Worm (Caenorhabditis elegans) whole organism, young adult: ENCODE results near the gene srj-25.
A peak's percentile ranks its signal among the peaks of the same experiment; 100 is the strongest.

Experiments used
- F23B12.7 ChIP-seq: sonication (generic microtip); optimal IDR thresholded peaks from 2 replicates; lab custom pipeline; 2017; ENCODE audit warnings: missing genetic modification characterization, mild to moderate bottlenecking, missing compliant biosample characterization, antibody characterized with exemption, moderate library complexity; ENCODE audit not compliant: insufficient read depth
- F33H1.4 ChIP-seq: fragments of 200-800 bp; sonication (Bioruptor generic); IDR thresholded peaks from 2 replicates; pipeline ENCODE4 v1.3.6; 2022; ENCODE audit warnings: missing genetic modification reagents, missing genetic modification characterization, missing compliant biosample characterization
- F39B2.1 ChIP-seq: fragments of 200-800 bp; sonication (Bioruptor generic); IDR thresholded peaks from 2 replicates; pipeline ENCODE4 v1.3.6; 2022; ENCODE audit warnings: missing genetic modification reagents, missing genetic modification characterization, missing compliant biosample characterization
- F57C9.4 ChIP-seq: sonication (generic microtip); optimal IDR thresholded peaks from 2 replicates; lab custom pipeline; 2017; ENCODE audit warnings: mild to moderate bottlenecking, missing genetic modification characterization, missing compliant biosample characterization
- K12H6.12 ChIP-seq: fragments of 200-800 bp; sonication (Bioruptor generic); optimal IDR thresholded peaks from 2 replicates; lab custom pipeline; 2018; ENCODE audit warnings: mild to moderate bottlenecking, missing genetic modification characterization, missing compliant biosample characterization
- Y53G8AR.9 ChIP-seq: fragments of 200-800 bp; sonication (Bioruptor generic); conservative IDR thresholded peaks from 2 replicates; pipeline ENCODE4 v1.3.6; 2022; ENCODE audit warnings: missing genetic modification reagents, missing genetic modification characterization, missing compliant biosample characterization
- Y56A3A.18 ChIP-seq: fragments of 200-800 bp; sonication (Bioruptor generic); IDR thresholded peaks from 2 replicates; pipeline ENCODE4 v1.3.6; 2022; ENCODE audit warnings: missing genetic modification reagents, missing genetic modification characterization, missing compliant biosample characterization
- ZK185.1 ChIP-seq: sonication (generic microtip); optimal IDR thresholded peaks from 2 replicates; lab custom pipeline; 2016; ENCODE audit warnings: mild to moderate bottlenecking, missing genetic modification characterization, missing compliant biosample characterization; ENCODE audit not compliant: poor library complexity, severe bottlenecking
- ama-1 ChIP-seq, 3 experiments: fragments of 150-350 bp in 1 of 3; sonication (generic microtip) in 2 of 3; optimal IDR thresholded peaks; 2 replicates each; lab custom pipeline; 2014 to 2018; ENCODE audit warnings: missing biosample characterization in 2 of 3, missing genetic modification characterization in 2 of 3, missing genetic modification reagents in 2 of 3
- athp-1 ChIP-seq: sonication (generic microtip); optimal IDR thresholded peaks from 2 replicates; lab custom pipeline; 2017; ENCODE audit warnings: mild to moderate bottlenecking, missing genetic modification characterization, missing compliant biosample characterization
- bed-2 ChIP-seq: fragments of 200-800 bp; sonication (Bioruptor generic); IDR thresholded peaks from 2 replicates; pipeline ENCODE4 v1.3.6; 2022; ENCODE audit warnings: missing genetic modification reagents, missing genetic modification characterization, missing compliant biosample characterization
- cebp-2 ChIP-seq: fragments of 200-800 bp; sonication (Bioruptor generic); IDR thresholded peaks from 2 replicates; pipeline ENCODE4 v1.3.6; 2022; ENCODE audit warnings: missing genetic modification characterization, missing compliant biosample characterization
- ceh-40 ChIP-seq: fragments of 200-800 bp; sonication (Bioruptor generic); IDR thresholded peaks from 2 replicates; pipeline ENCODE4 v1.3.6; 2022; ENCODE audit warnings: missing genetic modification characterization, missing compliant biosample characterization
- ceh-58 ChIP-seq: fragments of 200-800 bp; sonication (Bioruptor generic); IDR thresholded peaks from 2 replicates; pipeline ENCODE4 v1.3.6; 2022; ENCODE audit warnings: missing genetic modification characterization, missing compliant biosample characterization
- die-1 ChIP-seq: sonication (generic microtip); optimal IDR thresholded peaks from 2 replicates; lab custom pipeline; 2016; ENCODE audit warnings: missing genotype, mild to moderate bottlenecking, missing genetic modification characterization, missing compliant biosample characterization
- efl-1 ChIP-seq: fragments of 150-350 bp; optimal IDR thresholded peaks from 2 replicates; lab custom pipeline; 2014; ENCODE audit warnings: missing biosample characterization, missing genetic modification reagents, missing genetic modification characterization
- egl-44 ChIP-seq: fragments of 200-800 bp; sonication (Bioruptor generic); IDR thresholded peaks from 2 replicates; pipeline ENCODE4 v1.3.6; 2022; ENCODE audit warnings: missing genetic modification reagents, missing genetic modification characterization, missing compliant biosample characterization
- gei-17 ChIP-seq: fragments of 200-800 bp; sonication (Bioruptor generic); optimal IDR thresholded peaks from 2 replicates; lab custom pipeline; 2018; ENCODE audit warnings: mild to moderate bottlenecking, missing genetic modification characterization, missing compliant biosample characterization
- him-1 ChIP-seq: sonication (generic microtip); optimal IDR thresholded peaks from 2 replicates; lab custom pipeline; 2016; ENCODE audit warnings: missing genotype, missing genetic modification reagents, missing genetic modification characterization, missing compliant biosample characterization
- hsf-1 ChIP-seq: fragments of 200-800 bp; sonication (Bioruptor generic); IDR thresholded peaks from 2 replicates; pipeline ENCODE4 v1.3.6; 2022; ENCODE audit warnings: missing genetic modification reagents, missing genetic modification characterization, missing compliant biosample characterization
- let-607 ChIP-seq, 2 experiments: fragments of 200-800 bp in 1 of 2; sonication (Bioruptor generic) in 1 of 2; sonication (generic microtip) in 1 of 2; optimal IDR thresholded peaks; 2 replicates each; lab custom pipeline; 2016 to 2018; ENCODE audit warnings: mild to moderate bottlenecking in 2 of 2, missing compliant biosample characterization in 2 of 2, missing genetic modification characterization in 2 of 2, moderate library complexity in 2 of 2, missing genotype in 1 of 2
- lin-35 ChIP-seq, 3 experiments: fragments of 150-350 bp in 2 of 3; sonication (generic microtip) in 1 of 3; optimal IDR thresholded peaks; 2 replicates each; lab custom pipeline; 2014 to 2018; ENCODE audit warnings: missing biosample characterization in 3 of 3, missing genetic modification characterization in 3 of 3, missing genetic modification reagents in 3 of 3
- lin-40 ChIP-seq: sonication (generic microtip); optimal IDR thresholded peaks from 2 replicates; lab custom pipeline; 2016; ENCODE audit warnings: missing genetic modification characterization, mild to moderate bottlenecking, missing compliant biosample characterization, missing genotype, missing genetic modification reagents
- lsl-1 ChIP-seq: fragments of 200-800 bp; sonication (Bioruptor generic); optimal IDR thresholded peaks from 2 replicates; lab custom pipeline; 2018; ENCODE audit warnings: mild to moderate bottlenecking, missing genetic modification characterization, moderate library complexity, missing compliant biosample characterization
- madf-3 ChIP-seq: fragments of 200-800 bp; sonication (Bioruptor generic); IDR thresholded peaks from 2 replicates; pipeline ENCODE4 v1.3.6; 2022; ENCODE audit warnings: missing genetic modification reagents, missing genetic modification characterization, missing compliant biosample characterization
- nfya-1 ChIP-seq: sonication (generic microtip); optimal IDR thresholded peaks from 2 replicates; lab custom pipeline; 2017; ENCODE audit warnings: antibody characterized with exemption, missing compliant biosample characterization, missing genetic modification characterization, borderline replicate concordance; ENCODE audit not compliant: insufficient read depth
- nhr-120 ChIP-seq: fragments of 200-800 bp; sonication (Bioruptor generic); IDR thresholded peaks from 2 replicates; pipeline ENCODE4 v1.3.6; 2022; ENCODE audit warnings: missing genetic modification characterization, missing compliant biosample characterization
- nhr-179 ChIP-seq: sonication (generic microtip); optimal IDR thresholded peaks from 2 replicates; lab custom pipeline; 2016; ENCODE audit warnings: mild to moderate bottlenecking, missing genetic modification characterization, missing compliant biosample characterization
- nhr-90 ChIP-seq: sonication (generic microtip); optimal IDR thresholded peaks from 2 replicates; lab custom pipeline; 2016; ENCODE audit warnings: missing genotype, mild to moderate bottlenecking, missing genetic modification characterization, missing compliant biosample characterization
- pbrm-1 ChIP-seq: fragments of 200-800 bp; sonication (Bioruptor generic); IDR thresholded peaks from 2 replicates; pipeline ENCODE4 v1.3.6; 2022; ENCODE audit warnings: missing genetic modification reagents, missing genetic modification characterization, missing compliant biosample characterization
- rcor-1 ChIP-seq: fragments of 200-800 bp; sonication (Bioruptor generic); IDR thresholded peaks from 2 replicates; pipeline ENCODE4 v1.3.6; 2022; ENCODE audit warnings: missing genetic modification reagents, missing genetic modification characterization, missing compliant biosample characterization
- repo-1 ChIP-seq: sonication (generic microtip); optimal IDR thresholded peaks from 2 replicates; lab custom pipeline; 2017; ENCODE audit warnings: mild to moderate bottlenecking, missing genetic modification characterization, missing compliant biosample characterization
- snpc-4 ChIP-seq, 5 experiments: fragments of 150-350 bp in 1 of 5; sonication (generic microtip) in 4 of 5; optimal IDR thresholded peaks; 2 replicates each; lab custom pipeline; 2014 to 2018; ENCODE audit warnings: missing genetic modification characterization in 5 of 5, missing biosample characterization in 3 of 5, antibody characterized with exemption in 2 of 5, mild to moderate bottlenecking in 2 of 5, missing compliant biosample characterization in 2 of 5, missing genotype in 2 of 5, moderate library complexity in 2 of 5, missing genetic modification reagents in 1 of 5
- somi-1 ChIP-seq: fragments of 200-800 bp; sonication (Bioruptor generic); optimal IDR thresholded peaks from 2 replicates; lab custom pipeline; 2018; ENCODE audit warnings: mild to moderate bottlenecking, missing genetic modification characterization, missing compliant biosample characterization
- zfh-2 ChIP-seq: fragments of 200-800 bp; sonication (Bioruptor generic); conservative IDR thresholded peaks from 2 replicates; pipeline ENCODE4 v1.3.6; 2022; ENCODE audit warnings: missing genetic modification reagents, missing genetic modification characterization, missing compliant biosample characterization
- ztf-25 ChIP-seq: fragments of 200-800 bp; sonication (Bioruptor generic); IDR thresholded peaks from 2 replicates; pipeline ENCODE4 v1.3.6; 2022; ENCODE audit warnings: missing genetic modification reagents, missing genetic modification characterization, missing compliant biosample characterization
- ztf-28 ChIP-seq: fragments of 200-800 bp; sonication (Bioruptor generic); IDR thresholded peaks from 2 replicates; pipeline ENCODE4 v1.3.6; 2022; ENCODE audit warnings: missing genetic modification reagents, missing genetic modification characterization, missing compliant biosample characterization
- ztf-3 ChIP-seq: fragments of 200-800 bp; sonication (Bioruptor generic); optimal IDR thresholded peaks from 2 replicates; lab custom pipeline; 2018; ENCODE audit warnings: mild to moderate bottlenecking, missing genetic modification characterization, missing compliant biosample characterization

Gene srj-25

ce11 chrV:726573-727483, 9.2 kb downstream of the srj-25 start (continued):
- TF ChIP-seq F39B2.1 (GFP tag; lab: Robert Waterston, UW) (no peak), ztf-25 (no peak), ceh-58 (GFP tag; lab: Robert Waterston, UW) (no peak), Y56A3A.18 (peak; percentile 41; the same call in 1 of the 2 replicates), ztf-28 (GFP tag; lab: Robert Waterston, UW) (0 out of 2 replicates have a peak, but pooled peaks have one; percentile 10), F33H1.4 (GFP tag; lab: Robert Waterston, UW) (no peak), F23B12.7 (tag; lab: Kevin White, UChicago) (no peak), K12H6.12 (tag; lab: Kevin White, UChicago) (peak; percentile 1), Y53G8AR.9 (peak; percentile 35; the same call in 1 of the 2 replicates), athp-1 (tag; lab: Kevin White, UChicago) (no peak), snpc-4 (GFP tag; optimal IDR thresholded peaks at IDR 0.05; lab: Kevin White, UChicago) (no peak), snpc-4 (tag; optimal IDR thresholded peaks at IDR 0.05; lab: Kevin White, UChicago) (no peak)

ce11 chrV:725807-726572, 10.1 kb downstream of the srj-25 start:
- TF ChIP-seq nhr-120 (GFP tag; lab: Robert Waterston, UW) (peak; percentile 70; the same call in 1 of the 2 replicates), bed-2 (GFP tag; lab: Robert Waterston, UW) (0 out of 2 replicates have a peak, but pooled peaks have one; percentile 6), nfya-1 (no peak), him-1 (tag; lab: Kevin White, UChicago) (no peak), Y56A3A.18 (0 out of 2 replicates have a peak, but pooled peaks have one; percentile 8), zfh-2 (GFP tag; lab: Robert Waterston, UW) (0 out of 2 replicates have a peak, but pooled peaks have one; percentile 27), Y53G8AR.9 (peak; percentile 64), F57C9.4 (no peak), nhr-90 (tag; lab: Kevin White, UChicago) (peak; percentile 5), die-1 (peak; percentile 31), ZK185.1 (peak; percentile 77), ama-1 (optimal IDR thresholded peaks at IDR 0.05; lab: Kevin White, UChicago) (peak; percentile 86), ama-1 (GFP tag; optimal IDR thresholded peaks at IDR 0.05; lab: Kevin White, UChicago) (no peak), lin-35 (GFP tag; optimal IDR thresholded peaks at IDR 0.05; lab: Kevin White, UChicago) (peak in 1 of 3 experiments; percentile 31), ztf-3 (peak; percentile 15), efl-1 (GFP tag; lab: Kevin White, UChicago) (no peak), nhr-179 (tag; lab: Kevin White, UChicago) (no peak), somi-1 (GFP tag; lab: Kevin White, UChicago) (no peak)

ce11 chrV:724946-725806, 10.9 kb downstream of the srj-25 start:
- TF ChIP-seq madf-3 (GFP tag; lab: Robert Waterston, UW) (no peak), ceh-58 (GFP tag; lab: Robert Waterston, UW) (0 out of 2 replicates have a peak, but pooled peaks have one; percentile 16), lsl-1 (no peak), hsf-1 (no peak), F23B12.7 (tag; lab: Kevin White, UChicago) (no peak), gei-17 (GFP tag; lab: Kevin White, UChicago) (no peak), rcor-1 (GFP tag; lab: Robert Waterston, UW) (no peak), F39B2.1 (GFP tag; lab: Robert Waterston, UW) (no peak), ztf-3 (no peak), ceh-40 (GFP tag; lab: Robert Waterston, UW) (0 out of 2 replicates have a peak, but pooled peaks have one; percentile 5), Y56A3A.18 (no peak), lin-40 (no peak), zfh-2 (GFP tag; lab: Robert Waterston, UW) (no peak), repo-1 (tag; lab: Kevin White, UChicago) (no peak), let-607 (tag; optimal IDR thresholded peaks at IDR 0.05; lab: Kevin White, UChicago) (no peak), cebp-2 (no peak), efl-1 (GFP tag; lab: Kevin White, UChicago) (no peak), egl-44 (GFP tag; lab: Robert Waterston, UW) (peak; percentile 25), pbrm-1 (GFP tag; lab: Robert Waterston, UW) (no peak)
